Fruit fly (Drosophila melanogaster) whole organism, wandering third instar larva: ENCODE measurements around the gene CG14219.

Experiments used
- Abd-B ChIP-seq: fragments of >200 bp; optimal IDR thresholded peaks from 2 replicates; lab custom pipeline; 2017; ENCODE audit warnings: missing biosample characterization, missing genetic modification characterization
- CG32264 ChIP-seq: fragments of 200-800 bp; sonication (Bioruptor generic); optimal IDR thresholded peaks from 2 replicates; lab custom pipeline; 2016; ENCODE audit warnings: missing biosample characterization, missing genetic modification characterization
- CG9705 ChIP-seq: fragments of 200-800 bp; sonication (Bioruptor generic); optimal IDR thresholded peaks from 2 replicates; lab custom pipeline; 2018; ENCODE audit warnings: missing biosample characterization, mild to moderate bottlenecking, missing genetic modification characterization
- CrebA ChIP-seq: fragments of 200-800 bp; sonication (Bioruptor generic); optimal IDR thresholded peaks from 2 replicates; lab custom pipeline; 2016; ENCODE audit warnings: missing biosample characterization, mild to moderate bottlenecking, missing genetic modification characterization, borderline replicate concordance
- GATAd ChIP-seq: sonication (Bioruptor generic); optimal IDR thresholded peaks from 2 replicates; lab custom pipeline; 2016; ENCODE audit warnings: missing biosample characterization, missing genetic modification characterization
- HLH106 ChIP-seq: fragments of 200-800 bp; optimal IDR thresholded peaks from 3 replicates; lab custom pipeline; 2019; ENCODE audit warnings: missing biosample characterization, mild to moderate bottlenecking, missing genetic modification characterization, moderate library complexity
- Hnf4 ChIP-seq: fragments of 200-800 bp; sonication (Bioruptor generic); optimal IDR thresholded peaks from 2 replicates; lab custom pipeline; 2016; ENCODE audit warnings: missing biosample characterization, mild to moderate bottlenecking, missing genetic modification characterization
- Hr78 ChIP-seq: fragments of >200 bp; optimal IDR thresholded peaks from 2 replicates; lab custom pipeline; 2017; ENCODE audit warnings: missing biosample characterization, missing genetic modification characterization
- Hr83 ChIP-seq: fragments of 200-300 bp; sonication (Bioruptor generic); optimal IDR thresholded peaks from 2 replicates; lab custom pipeline; 2016; ENCODE audit warnings: missing biosample characterization, mild to moderate bottlenecking, missing genetic modification characterization, moderate library complexity; ENCODE audit not compliant: poor library complexity, severe bottlenecking
- Mio ChIP-seq: sonication (Bioruptor generic); optimal IDR thresholded peaks from 2 replicates; lab custom pipeline; 2016; ENCODE audit warnings: missing biosample characterization, missing genetic modification characterization
- Myc ChIP-seq: fragments of >200 bp; optimal IDR thresholded peaks from 2 replicates; lab custom pipeline; 2017
- N ChIP-seq: fragments of >200 bp; optimal IDR thresholded peaks from 2 replicates; lab custom pipeline; 2018; ENCODE audit warnings: missing biosample characterization, missing external identifiers, missing genetic modification characterization
- OdsH ChIP-seq: fragments of 200-800 bp; sonication (Bioruptor generic); optimal IDR thresholded peaks from 2 replicates; lab custom pipeline; 2016; ENCODE audit warnings: missing biosample characterization, mild to moderate bottlenecking, missing genetic modification characterization
- Sp1 ChIP-seq: fragments of 200-800 bp; sonication (Bioruptor generic); optimal IDR thresholded peaks from 3 replicates; lab custom pipeline; 2019; ENCODE audit warnings: missing biosample characterization, mild to moderate bottlenecking, missing genetic modification characterization, moderate library complexity
- Vsx2 ChIP-seq: fragments of 200-300, 225-300 bp; sonication (Bioruptor generic); optimal IDR thresholded peaks from 2 replicates; lab custom pipeline; 2018; ENCODE audit warnings: missing biosample characterization, missing genetic modification characterization; ENCODE audit not compliant: partially characterized antibody
- dl ChIP-seq, 2 experiments: fragments of 175-275, 200-275 bp in 1 of 2; fragments of 200-275 bp in 1 of 2; sonication (Bioruptor generic); optimal IDR thresholded peaks; lab custom pipeline; 2018; ENCODE audit warnings: mild to moderate bottlenecking in 2 of 2, missing biosample characterization in 2 of 2, missing genetic modification characterization in 2 of 2, moderate library complexity in 2 of 2; ENCODE audit not compliant: partially characterized antibody in 2 of 2, insufficient read depth in 1 of 2
- dmrt93B ChIP-seq: fragments of 200-800 bp; sonication (Bioruptor generic); optimal IDR thresholded peaks from 2 replicates; lab custom pipeline; 2018; ENCODE audit warnings: missing biosample characterization, mild to moderate bottlenecking, missing genetic modification characterization
- dsf ChIP-seq: sonication (Bioruptor generic); optimal IDR thresholded peaks from 2 replicates; lab custom pipeline; 2016; ENCODE audit warnings: missing biosample characterization, missing genetic modification characterization, borderline replicate concordance
- ey ChIP-seq: fragments of 200-800 bp; sonication (Bioruptor generic); optimal IDR thresholded peaks from 2 replicates; lab custom pipeline; 2016; ENCODE audit warnings: missing biosample characterization, missing genetic modification characterization
- h ChIP-seq: fragments of 200-800 bp; sonication (Bioruptor generic); optimal IDR thresholded peaks from 3 replicates; lab custom pipeline; 2016; ENCODE audit warnings: missing biosample characterization, mild to moderate bottlenecking, missing genetic modification characterization
- jim ChIP-seq: fragments of 175-275, 200-325 bp; sonication (Bioruptor generic); optimal IDR thresholded peaks from 2 replicates; lab custom pipeline; 2016; ENCODE audit warnings: missing biosample characterization, mild to moderate bottlenecking, missing genetic modification characterization
- lola ChIP-seq: fragments of >200 bp; optimal IDR thresholded peaks from 2 replicates; lab custom pipeline; 2017; ENCODE audit warnings: missing biosample characterization, missing genetic modification characterization
- pan ChIP-seq: fragments of >200 bp; optimal IDR thresholded peaks from 2 replicates; lab custom pipeline; 2017
- psq ChIP-seq: fragments of 200-800 bp; sonication (Bioruptor generic); optimal IDR thresholded peaks from 3 replicates; lab custom pipeline; 2017; ENCODE audit warnings: missing biosample characterization, mild to moderate bottlenecking, missing genetic modification characterization, moderate library complexity
- rgr ChIP-seq: fragments of 200-800 bp; sonication (Bioruptor generic); optimal IDR thresholded peaks from 3 replicates; lab custom pipeline; 2016; ENCODE audit warnings: missing biosample characterization, mild to moderate bottlenecking, missing genetic modification characterization
- sage ChIP-seq: fragments of 200-800 bp; sonication (Bioruptor generic); optimal IDR thresholded peaks from 2 replicates; lab custom pipeline; 2016; ENCODE audit warnings: missing biosample characterization, mild to moderate bottlenecking, missing genetic modification characterization
- tai ChIP-seq: sonication (Bioruptor generic); optimal IDR thresholded peaks from 2 replicates; lab custom pipeline; 2016; ENCODE audit warnings: missing biosample characterization, missing genetic modification characterization
- usp ChIP-seq: fragments of >200 bp; optimal IDR thresholded peaks from 2 replicates; lab custom pipeline; 2017; ENCODE audit warnings: missing biosample characterization, missing genetic modification characterization
- woc ChIP-seq: sonication (Bioruptor generic); optimal IDR thresholded peaks from 2 replicates; lab custom pipeline; 2016; ENCODE audit warnings: missing biosample characterization, mild to moderate bottlenecking, missing genetic modification characterization

CG14219 gene

dm6 chrX:19595862-19596261 lies 5.9 kb upstream of the CG14219 start:
- TF ChIP-seq jim (GFP tag; lab: Kevin White, UChicago): no peak
- TF ChIP-seq GATAd (GFP tag; lab: Kevin White, UChicago): no peak
- no peak for TF ChIP-seq psq (GFP tag; lab: Kevin White, UChicago)
- no peak for TF ChIP-seq CG9705 (GFP tag; lab: Kevin White, UChicago)
- TF ChIP-seq woc: no peak
- TF ChIP-seq Vsx2 (GFP tag; lab: Kevin White, UChicago): no peak
- TF ChIP-seq Mio (GFP tag; lab: Kevin White, UChicago): no peak
- TF ChIP-seq, all 38 proteins: peak for 0

- TF ChIP-seq Vsx2 (GFP tag; lab: Kevin White, UChicago) (no peak), tai (no peak), CG32264 (GFP tag; lab: Kevin White, UChicago) (no peak), CrebA (GFP tag; lab: Kevin White, UChicago) (no peak), usp (no peak), dmrt93B (GFP tag; lab: Kevin White, UChicago) (no peak), Myc (lab: Kevin White, UChicago) (no peak), N (GFP tag; lab: Kevin White, UChicago) (no peak), psq (GFP tag; lab: Kevin White, UChicago) (no peak)
Observed at dm6 chrX:19592309-19592708, 2.3 kb upstream of the CG14219 start, which contains the start of gene CG14205. Gene CG14205, plus strand, starts transcription at chrX:19592609.

- TF ChIP-seq Vsx2 (GFP tag; lab: Kevin White, UChicago) (no peak), GATAd (GFP tag; lab: Kevin White, UChicago) (no peak)
Observed at dm6 chrX:19590579-19590978, 609 bp upstream of the CG14219 start.

dm6 chrX:19585142-19585541 lies 4.8 kb downstream of the CG14219 start:
- TF ChIP-seq jim (GFP tag; lab: Kevin White, UChicago): no peak
- no peak for TF ChIP-seq dl (GFP tag; optimal IDR thresholded peaks at IDR 0.05; lab: Kevin White, UChicago; ENCODE audit: insufficient read depth in 1 of 2, partially characterized antibody in 2 of 2)
- TF ChIP-seq Hnf4: no peak
- no peak for TF ChIP-seq CG9705 (GFP tag; lab: Kevin White, UChicago)
- no peak for TF ChIP-seq usp
- no peak for TF ChIP-seq lola (GFP tag; lab: Kevin White, UChicago)

- no peak for TF ChIP-seq Vsx2 (GFP tag; lab: Kevin White, UChicago)
- no peak for TF ChIP-seq dsf (GFP tag; lab: Kevin White, UChicago)
- no peak for TF ChIP-seq N (GFP tag; lab: Kevin White, UChicago)
- no peak for TF ChIP-seq Hr78 (GFP tag; lab: Kevin White, UChicago)
- TF ChIP-seq lola (GFP tag; lab: Kevin White, UChicago): no peak
- TF ChIP-seq sage (GFP tag; lab: Kevin White, UChicago): no peak
- no peak for TF ChIP-seq Hnf4
- TF ChIP-seq OdsH (GFP tag; lab: Kevin White, UChicago): no peak
- TF ChIP-seq rgr (GFP tag; lab: Kevin White, UChicago): no peak
- TF ChIP-seq Hr83 (GFP tag; lab: Kevin White, UChicago): no peak
- TF ChIP-seq h: no peak
- TF ChIP-seq CG9705 (GFP tag; lab: Kevin White, UChicago): no peak
Observed at dm6 chrX:19583317-19583716, 6.7 kb downstream of the CG14219 start, which contains the start of gene CG14204. Gene CG14204, plus strand, starts transcription at chrX:19583617.

- no peak for TF ChIP-seq Abd-B (GFP tag; lab: Kevin White, UChicago)
- no peak for TF ChIP-seq Sp1 (GFP tag; lab: Kevin White, UChicago)
- no peak for TF ChIP-seq Vsx2 (GFP tag; lab: Kevin White, UChicago)
- no peak for TF ChIP-seq Hr83 (GFP tag; lab: Kevin White, UChicago)
- no peak for TF ChIP-seq rgr (GFP tag; lab: Kevin White, UChicago)
- no peak for TF ChIP-seq usp
- no peak for TF ChIP-seq woc
- no peak for TF ChIP-seq GATAd (GFP tag; lab: Kevin White, UChicago)
- TF ChIP-seq N (GFP tag; lab: Kevin White, UChicago): no peak
- TF ChIP-seq HLH106 (tag; lab: Kevin White, UChicago): no peak
- no peak for TF ChIP-seq lola (GFP tag; lab: Kevin White, UChicago)
- no peak for TF ChIP-seq ey (GFP tag; lab: Kevin White, UChicago)
- no peak for TF ChIP-seq dsf (GFP tag; lab: Kevin White, UChicago)
- TF ChIP-seq pan (lab: Kevin White, UChicago): no peak
- no peak for TF ChIP-seq Hr78 (GFP tag; lab: Kevin White, UChicago)
- no peak for TF ChIP-seq dl (GFP tag; optimal IDR thresholded peaks at IDR 0.05; lab: Kevin White, UChicago; ENCODE audit: insufficient read depth in 1 of 2, partially characterized antibody in 2 of 2)
- TF ChIP-seq Myc (lab: Kevin White, UChicago): no peak
- TF ChIP-seq tai: no peak
Observed at dm6 chrX:19582732-19583131, 7.2 kb downstream of the CG14219 start.
